Fruit fly (Drosophila melanogaster) whole organism, embryonic: ENCODE data around the gene mRpL14.

Experiments used
- Adf1 ChIP-seq: fragments of 200-800 bp; sonication (Bioruptor generic); IDR thresholded peaks from 2 replicates; pipeline ENCODE4 v1.3.6; 2022; ENCODE audit warnings: missing biosample characterization, missing genetic modification characterization
- CG11695 ChIP-seq: fragments of 200-800 bp; sonication (Bioruptor generic); IDR thresholded peaks from 3 replicates; pipeline ENCODE4 v1.3.6; 2022; ENCODE audit warnings: missing biosample characterization, missing genetic modification characterization
- CG13287 ChIP-seq: fragments of 200-800 bp; sonication (Bioruptor generic); IDR thresholded peaks from 2 replicates; pipeline ENCODE4 v1.3.6; 2022; ENCODE audit warnings: missing biosample characterization, missing genetic modification characterization; ENCODE audit not compliant: partially characterized antibody
- CG14014 ChIP-seq: fragments of 200-800 bp; sonication (Bioruptor generic); IDR thresholded peaks from 2 replicates; pipeline ENCODE4 v1.3.6; 2022; ENCODE audit warnings: missing biosample characterization, missing genetic modification characterization
- CG14050 ChIP-seq: fragments of 200-800 bp; sonication (Bioruptor generic); IDR thresholded peaks from 3 replicates; pipeline ENCODE4 v1.3.6; 2022; ENCODE audit warnings: missing biosample characterization, missing genetic modification characterization
- CG1647 ChIP-seq: fragments of 200-800 bp; sonication (Bioruptor generic); optimal IDR thresholded peaks from 3 replicates; lab custom pipeline; 2016; ENCODE audit warnings: missing biosample characterization, missing genetic modification characterization
- CG17568 ChIP-seq: fragments of 200-800 bp; sonication (Bioruptor generic); optimal IDR thresholded peaks from 2 replicates; lab custom pipeline; 2018; ENCODE audit warnings: missing biosample characterization, mild to moderate bottlenecking, missing genetic modification characterization, moderate library complexity
- CG18011 ChIP-seq: fragments of 200-800 bp; sonication (Bioruptor generic); optimal IDR thresholded peaks from 2 replicates; lab custom pipeline; 2017; ENCODE audit warnings: missing biosample characterization, missing genetic modification characterization, mild to moderate bottlenecking, moderate library complexity, missing genotype
- CG1832 ChIP-seq: fragments of 200-800 bp; sonication (Bioruptor generic); optimal IDR thresholded peaks from 2 replicates; lab custom pipeline; 2017; ENCODE audit warnings: missing biosample characterization, mild to moderate bottlenecking, missing genetic modification characterization, inconsistent platforms
- CG2129 ChIP-seq: fragments of 200-800 bp; sonication (Bioruptor generic); IDR thresholded peaks from 2 replicates; pipeline ENCODE4 v1.3.6; 2022; ENCODE audit warnings: missing biosample characterization, missing genetic modification characterization; ENCODE audit not compliant: partially characterized antibody
- CG3065 ChIP-seq: fragments of 200-800 bp; sonication (Bioruptor generic); optimal IDR thresholded peaks from 2 replicates; lab custom pipeline; 2016; ENCODE audit warnings: missing biosample characterization, missing genetic modification characterization
- CG32767 ChIP-seq: fragments of 200-800 bp; sonication (Bioruptor generic); IDR thresholded peaks from 2 replicates; pipeline ENCODE4 v1.3.6; 2022; ENCODE audit warnings: missing biosample characterization, missing genetic modification characterization
- CG34224 ChIP-seq: fragments of 200-800 bp; sonication (Bioruptor generic); IDR thresholded peaks from 3 replicates; pipeline ENCODE4 v1.3.6; 2022; ENCODE audit warnings: missing biosample characterization, missing genetic modification characterization; ENCODE audit not compliant: partially characterized antibody
- CG34376 ChIP-seq: fragments of 200-800 bp; sonication (Bioruptor generic); optimal IDR thresholded peaks from 2 replicates; lab custom pipeline; 2018; ENCODE audit warnings: missing biosample characterization, mild to moderate bottlenecking, missing genetic modification characterization
- CG4707 ChIP-seq: fragments of 200-800 bp; sonication (Bioruptor generic); optimal IDR thresholded peaks from 2 replicates; lab custom pipeline; 2018; ENCODE audit warnings: missing biosample characterization, mild to moderate bottlenecking, missing genetic modification characterization, moderate library complexity
- CG4820 ChIP-seq: fragments of 200-800 bp; sonication (Bioruptor generic); optimal IDR thresholded peaks from 3 replicates; lab custom pipeline; 2016; ENCODE audit warnings: missing biosample characterization, missing genetic modification characterization
- CG6689 ChIP-seq: fragments of 200-800 bp; sonication (Bioruptor generic); IDR thresholded peaks from 2 replicates; pipeline ENCODE4 v1.3.6; 2022; ENCODE audit warnings: missing biosample characterization, missing genetic modification characterization
- CrebB ChIP-seq: fragments of 200-800 bp; sonication (Bioruptor generic); optimal IDR thresholded peaks from 3 replicates; lab custom pipeline; 2018; ENCODE audit warnings: missing biosample characterization, mild to moderate bottlenecking, missing genetic modification characterization
- Poxn ChIP-seq: fragments of 200-800 bp; sonication (Bioruptor generic); IDR thresholded peaks from 2 replicates; pipeline ENCODE4 v1.3.6; 2022; ENCODE audit warnings: missing biosample characterization, missing genetic modification characterization
- Scr ChIP-seq: fragments of 200-800 bp; sonication (Bioruptor generic); IDR thresholded peaks from 2 replicates; pipeline ENCODE4 v1.3.6; 2022; ENCODE audit warnings: missing biosample characterization, missing genetic modification characterization; ENCODE audit not compliant: partially characterized antibody
- Sin3A ChIP-seq: fragments of >200 bp; optimal IDR thresholded peaks from 2 replicates; lab custom pipeline; 2018
- Sox100B ChIP-seq: fragments of 200-800 bp; sonication (Bioruptor generic); optimal IDR thresholded peaks from 3 replicates; lab custom pipeline; 2018; ENCODE audit warnings: missing biosample characterization, mild to moderate bottlenecking, missing genetic modification characterization
- Trl ChIP-seq, 3 experiments: fragments of >200 bp in 2 of 3; fragments of 200-800 bp in 1 of 3; sonication (Bioruptor generic) in 1 of 3; optimal IDR thresholded peaks; 2 replicates in 1 of 3; 3 replicates in 2 of 3; lab custom pipeline; 2016 to 2017; ENCODE audit warnings: missing biosample characterization in 1 of 3, missing genetic modification characterization in 1 of 3
- cg ChIP-seq: fragments of 200-800 bp; sonication (Bioruptor generic); optimal IDR thresholded peaks from 3 replicates; lab custom pipeline; 2019; ENCODE audit warnings: missing biosample characterization, mild to moderate bottlenecking, missing genetic modification characterization, moderate library complexity
- chinmo ChIP-seq: fragments of 200-800 bp; sonication (Bioruptor generic); IDR thresholded peaks from 4 replicates; pipeline ENCODE4 v1.3.6; 2022; ENCODE audit warnings: missing biosample characterization, missing genetic modification characterization; ENCODE audit not compliant: partially characterized antibody
- dimm ChIP-seq: fragments of 200-800 bp; sonication (Bioruptor generic); IDR thresholded peaks from 2 replicates; pipeline ENCODE4 v1.3.6; 2022; ENCODE audit warnings: missing biosample characterization, missing genetic modification characterization
- dmrt99B ChIP-seq: fragments of 200-800 bp; sonication (Bioruptor generic); optimal IDR thresholded peaks from 2 replicates; lab custom pipeline; 2018; ENCODE audit warnings: missing biosample characterization, mild to moderate bottlenecking, missing genetic modification characterization, moderate library complexity
- gcm ChIP-seq: fragments of 200-800 bp; sonication (Bioruptor generic); optimal IDR thresholded peaks from 2 replicates; lab custom pipeline; 2019; ENCODE audit warnings: missing biosample characterization, mild to moderate bottlenecking, missing genetic modification characterization, moderate library complexity
- her ChIP-seq: fragments of 200-800 bp; sonication (Bioruptor generic); optimal IDR thresholded peaks from 2 replicates; lab custom pipeline; 2016; ENCODE audit warnings: missing biosample characterization, missing genetic modification characterization
- lola ChIP-seq, 3 experiments: fragments of >200 bp in 2 of 3; fragments of 200-800 bp in 1 of 3; sonication (Bioruptor generic) in 1 of 3; optimal IDR thresholded peaks; 2 replicates each; lab custom pipeline; 2017 to 2019; ENCODE audit warnings: missing biosample characterization in 3 of 3, missing genetic modification characterization in 3 of 3, mild to moderate bottlenecking in 1 of 3, moderate library complexity in 1 of 3
- pan ChIP-seq, 4 experiments: fragments of >200 bp in 3 of 4; fragments of 200-800 bp in 1 of 4; sonication (Bioruptor generic) in 1 of 4; optimal IDR thresholded peaks in 3 of 4; IDR thresholded peaks in 1 of 4; 2 replicates each; pipeline versions ENCODE4 v1.3.6 to Lab custom; 2017 to 2022; ENCODE audit warnings: missing biosample characterization in 2 of 4, missing genetic modification characterization in 2 of 4, mixed read lengths in 1 of 4
- pros ChIP-seq: fragments of 200-800 bp; sonication (Bioruptor generic); optimal IDR thresholded peaks from 3 replicates; lab custom pipeline; 2019; ENCODE audit warnings: missing biosample characterization, mild to moderate bottlenecking, missing genetic modification characterization, moderate library complexity
- pzg ChIP-seq: fragments of 200-800 bp; sonication (Bioruptor generic); optimal IDR thresholded peaks from 3 replicates; lab custom pipeline; 2018; ENCODE audit warnings: missing biosample characterization, mild to moderate bottlenecking, missing genetic modification characterization, moderate library complexity
- salm ChIP-seq: fragments of 200-800 bp; sonication (Bioruptor generic); optimal IDR thresholded peaks from 2 replicates; lab custom pipeline; 2018; ENCODE audit warnings: missing biosample characterization, mild to moderate bottlenecking, missing genetic modification characterization
- sd ChIP-seq: fragments of 200-800 bp; sonication (Bioruptor generic); optimal IDR thresholded peaks from 3 replicates; lab custom pipeline; 2018; ENCODE audit warnings: missing biosample characterization, mild to moderate bottlenecking, missing genetic modification characterization, moderate library complexity
- seq ChIP-seq: fragments of 200-800 bp; sonication (Bioruptor generic); IDR thresholded peaks from 2 replicates; pipeline ENCODE4 v1.3.6; 2022; ENCODE audit warnings: missing biosample characterization, missing genetic modification characterization
- sqz ChIP-seq: fragments of 200-800 bp; sonication (Bioruptor generic); optimal IDR thresholded peaks from 3 replicates; lab custom pipeline; 2018; ENCODE audit warnings: missing biosample characterization, mild to moderate bottlenecking, missing genetic modification characterization
- tio ChIP-seq: fragments of 200-800 bp; sonication (Bioruptor generic); optimal IDR thresholded peaks from 2 replicates; lab custom pipeline; 2017; ENCODE audit warnings: missing biosample characterization, missing genetic modification characterization, inconsistent platforms
- tll ChIP-seq, 2 experiments: fragments of 200-800 bp in 1 of 2; fragments of >200 bp in 1 of 2; sonication (Bioruptor generic) in 1 of 2; optimal IDR thresholded peaks; 2 replicates each; lab custom pipeline; 2017 to 2019; ENCODE audit warnings: missing biosample characterization in 2 of 2, missing genetic modification characterization in 2 of 2, mild to moderate bottlenecking in 1 of 2, moderate library complexity in 1 of 2
- twi ChIP-seq: fragments of 200-800 bp; optimal IDR thresholded peaks from 2 replicates; lab custom pipeline; 2019; ENCODE audit warnings: missing biosample characterization, mild to moderate bottlenecking, missing genetic modification characterization, moderate library complexity
- tx ChIP-seq: fragments of 200-800 bp; sonication (Bioruptor generic); optimal IDR thresholded peaks from 2 replicates; lab custom pipeline; 2016; ENCODE audit warnings: missing biosample characterization, missing genetic modification characterization
- wor ChIP-seq: fragments of 200-800 bp; sonication (Bioruptor generic); IDR thresholded peaks from 2 replicates; pipeline ENCODE4 v1.3.6; 2022; ENCODE audit warnings: missing biosample characterization, missing genetic modification characterization

Gene mRpL14

dm6 chrX:2329312-2329711 is 15.1 kb downstream of the mRpL14 start (continued):
- TF ChIP-seq CG6689 (GFP tag; lab: Robert Waterston, UW) (peak; percentile 66), CrebB (tag; lab: Kevin White, UChicago) (peak; percentile 3), Scr (no peak), CG32767 (GFP tag; lab: Robert Waterston, UW) (peak; percentile 83)
- TF ChIP-seq, all 482 proteins: peak for 324

dm6 chrX:2326828-2327227 is 17.6 kb downstream of the mRpL14 start, which contains the start of gene CG2854:
TSS of gene CG2854 (plus strand) at chrX:2327128.
- TF ChIP-seq gcm (GFP tag; lab: Kevin White, UChicago), result peak; percentile 28
- no peak for TF ChIP-seq sd (tag; lab: Kevin White, UChicago)
- TF ChIP-seq Poxn (GFP tag; lab: Robert Waterston, UW), result no peak

- TF ChIP-seq sqz (GFP tag; lab: Kevin White, UChicago) (peak; percentile 10), CG4820 (GFP tag; lab: Kevin White, UChicago) (peak; percentile 93), pros (GFP tag; lab: Kevin White, UChicago) (peak; percentile 25), dmrt99B (tag; lab: Kevin White, UChicago) (no peak), tio (GFP tag; lab: Kevin White, UChicago) (no peak), tll (GFP tag; optimal IDR thresholded peaks at IDR 0.05; lab: Kevin White, UChicago) (peak in 1 of 2 experiments; percentile 65), lola (GFP tag; optimal IDR thresholded peaks at IDR 0.05; lab: Kevin White, UChicago) (no peak), dimm (GFP tag; lab: Robert Waterston, UW) (no peak), Trl (optimal IDR thresholded peaks at IDR 0.05; lab: Kevin White, UChicago) (peak; percentile 18 to 53), Trl (GFP tag; optimal IDR thresholded peaks at IDR 0.05; lab: Kevin White, UChicago) (no peak), twi (tag; lab: Kevin White, UChicago) (peak; percentile 2), tx (no peak), CG34376 (GFP tag; lab: Kevin White, UChicago) (no peak), CG14050 (GFP tag; lab: Robert Waterston, UW) (peak; percentile 92), CG11695 (GFP tag; lab: Robert Waterston, UW) (0 out of 3 replicates have a peak, but pooled peaks have one; percentile 9), her (GFP tag; lab: Kevin White, UChicago) (no peak), Adf1 (GFP tag; lab: Robert Waterston, UW) (no peak), chinmo (GFP tag; lab: Robert Waterston, UW) (0 out of 4 replicates have a peak, but pooled peaks have one; percentile 16), CG1832 (peak; percentile 45), CG14014 (GFP tag; lab: Robert Waterston, UW) (no peak), CG13287 (GFP tag; lab: Robert Waterston, UW) (no peak), CG17568 (GFP tag; lab: Kevin White, UChicago) (no peak), CG2129 (GFP tag; lab: Robert Waterston, UW) (no peak)
These were observed 18.7 kb downstream of the mRpL14 start, which contains the start of gene CG14050 for dm6 chrX:2325658-2326245. TSS of gene CG14050 (minus strand) at chrX:2326217.

- no peak for TF ChIP-seq CG1647
- no peak for TF ChIP-seq salm (tag; lab: Kevin White, UChicago)
- peak; percentile 48 to 59 for TF ChIP-seq Trl (optimal IDR thresholded peaks at IDR 0.05; lab: Kevin White, UChicago)
- TF ChIP-seq Trl (GFP tag; optimal IDR thresholded peaks at IDR 0.05; lab: Kevin White, UChicago), result no peak
- no peak for TF ChIP-seq CG18011
- no peak for TF ChIP-seq pan (optimal IDR thresholded peaks at IDR 0.05; lab: Kevin White, UChicago)
- TF ChIP-seq pan (GFP tag; optimal IDR thresholded peaks at IDR 0.05 in 1 of 2, IDR thresholded peaks at IDR 0.05 in 1 of 2), result no peak
- TF ChIP-seq Scr, result no peak
- TF ChIP-seq pzg (GFP tag; lab: Kevin White, UChicago), result no peak
- no peak for TF ChIP-seq CG4707 (GFP tag; lab: Kevin White, UChicago)
- TF ChIP-seq seq (GFP tag; lab: Robert Waterston, UW), result no peak
- no peak for TF ChIP-seq CG3065 (GFP tag; lab: Kevin White, UChicago)
- TF ChIP-seq cg (GFP tag; lab: Kevin White, UChicago), result peak; percentile 32
- TF ChIP-seq wor, result no peak
- TF ChIP-seq CG34224 (GFP tag; lab: Robert Waterston, UW), result no peak
- no peak for TF ChIP-seq Sin3A (lab: Kevin White, UChicago)
- TF ChIP-seq Sox100B (GFP tag; lab: Kevin White, UChicago), result no peak
These were observed 20.7 kb downstream of the mRpL14 start for dm6 chrX:2323661-2324293.
